Worm (Caenorhabditis elegans) whole organism, L4/young adult: ENCODE measurements around the gene Y17D7C.1.

Experiments
- W03F9.2 ChIP-seq: fragments of 150-350 bp; optimal IDR thresholded peaks from 2 replicates; lab custom pipeline; 2014; ENCODE audit warnings: missing biosample characterization, missing genetic modification characterization
- dao-5 ChIP-seq: sonication (generic microtip); optimal IDR thresholded peaks from 2 replicates; lab custom pipeline; 2016; ENCODE audit warnings: missing genotype, missing genetic modification characterization, moderate library complexity, missing compliant biosample characterization
- him-1 ChIP-seq: sonication (generic microtip); optimal IDR thresholded peaks from 2 replicates; lab custom pipeline; 2016; ENCODE audit warnings: missing genotype, missing genetic modification reagents, missing genetic modification characterization, missing compliant biosample characterization

DNA sequence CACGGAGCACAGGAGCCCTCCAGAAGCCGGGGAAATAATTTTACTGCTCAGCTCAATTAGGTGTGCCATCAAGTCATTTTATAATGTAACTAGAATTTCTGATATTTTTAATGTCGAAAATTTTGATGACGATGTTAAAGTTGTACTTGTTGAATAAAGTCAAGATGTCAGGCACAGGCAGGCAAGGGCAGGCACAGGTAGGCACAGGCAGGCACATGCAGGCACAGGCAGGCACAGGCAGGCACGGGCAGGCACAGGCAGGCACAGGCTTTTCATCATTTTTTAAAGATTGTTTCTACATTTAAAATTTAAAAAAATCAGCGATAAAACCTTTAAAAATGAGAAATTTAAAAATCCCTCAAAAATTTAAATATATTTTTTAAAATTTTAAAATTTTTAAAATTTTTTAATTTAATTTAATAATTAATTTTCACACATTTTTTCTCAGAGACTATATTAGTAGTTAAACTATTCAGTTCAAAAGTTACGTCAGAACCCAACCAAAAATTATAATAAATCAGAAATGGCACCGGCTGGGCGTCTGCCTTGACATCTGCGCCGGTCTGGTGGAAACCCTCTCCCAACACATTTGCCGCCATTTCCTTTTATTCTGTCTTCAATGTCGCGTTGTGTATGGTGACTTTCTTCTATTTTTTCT is 3.0 kb downstream of the Y17D7C.1 start, which contains the start of gene Y17D7C.6:
- TF ChIP-seq dao-5 (tag; lab: Kevin White, UChicago), result no peak
- no peak for TF ChIP-seq him-1
- no peak for TF ChIP-seq W03F9.2
